Worm (Caenorhabditis elegans) whole organism, L1 larva: ENCODE results near the gene btb-8.

Experiments
- C16A3.4 ChIP-seq: fragments of 150-350 bp; optimal IDR thresholded peaks from 2 replicates; lab custom pipeline; 2014; ENCODE audit warnings: missing biosample characterization, missing genetic modification characterization
- C34B4.2 ChIP-seq: sonication (generic microtip); optimal IDR thresholded peaks from 2 replicates; lab custom pipeline; 2017; ENCODE audit warnings: mild to moderate bottlenecking, missing genetic modification characterization, missing compliant biosample characterization
- aha-1 ChIP-seq: fragments of 150-350 bp; optimal IDR thresholded peaks from 2 replicates; lab custom pipeline; 2014; ENCODE audit warnings: missing biosample characterization, missing genetic modification characterization
- alr-1 ChIP-seq: fragments of 200-800 bp; sonication (Bioruptor generic); optimal IDR thresholded peaks from 2 replicates; lab custom pipeline; 2018; ENCODE audit warnings: borderline replicate concordance, mild to moderate bottlenecking, missing genetic modification characterization, missing compliant biosample characterization
- aly-2 ChIP-seq: fragments of 150-350 bp; optimal IDR thresholded peaks from 2 replicates; lab custom pipeline; 2014; ENCODE audit warnings: missing biosample characterization, missing genetic modification characterization
- ama-1 ChIP-seq: fragments of 150-350 bp; optimal IDR thresholded peaks from 2 replicates; lab custom pipeline; 2014
- blmp-1 ChIP-seq: fragments of 150-350 bp; optimal IDR thresholded peaks from 2 replicates; lab custom pipeline; 2014; ENCODE audit warnings: missing biosample characterization, missing genetic modification characterization
- ceh-88 ChIP-seq: fragments of 200-800 bp; sonication (Bioruptor generic); IDR thresholded peaks from 2 replicates; pipeline ENCODE4 v1.3.6; 2022; ENCODE audit warnings: missing genetic modification characterization, missing compliant biosample characterization
- dsc-1 ChIP-seq: sonication (generic microtip); optimal IDR thresholded peaks from 2 replicates; lab custom pipeline; 2016; ENCODE audit warnings: mild to moderate bottlenecking, missing genetic modification characterization, missing compliant biosample characterization
- egl-27 ChIP-seq, 2 experiments: fragments of 150-350 bp in 1 of 2; sonication (generic microtip); optimal IDR thresholded peaks; 3 replicates each; lab custom pipeline; 2017 to 2018; ENCODE audit warnings: missing biosample characterization in 2 of 2, missing genetic modification characterization in 2 of 2, missing genetic modification reagents in 2 of 2
- elt-2 ChIP-seq: sonication (generic microtip); optimal IDR thresholded peaks from 2 replicates; lab custom pipeline; 2016; ENCODE audit warnings: missing genetic modification characterization, mild to moderate bottlenecking, inconsistent platforms, missing compliant biosample characterization, missing genetic modification reagents
- ets-5 ChIP-seq: fragments of 200-800 bp; sonication (Bioruptor generic); IDR thresholded peaks from 2 replicates; pipeline ENCODE4 v1.3.6; 2022; ENCODE audit warnings: missing genetic modification characterization, missing compliant biosample characterization
- fkh-10 ChIP-seq: sonication (generic microtip); optimal IDR thresholded peaks from 2 replicates; lab custom pipeline; 2017; ENCODE audit warnings: missing biosample characterization, missing genetic modification reagents, missing genetic modification characterization
- fos-1 ChIP-seq: fragments of 150-350 bp; optimal IDR thresholded peaks from 2 replicates; lab custom pipeline; 2014; ENCODE audit warnings: missing biosample characterization, missing genetic modification characterization
- grh-1 ChIP-seq: fragments of 200-800 bp; sonication (Bioruptor generic); IDR thresholded peaks from 2 replicates; pipeline ENCODE4 v1.3.6; 2022; ENCODE audit warnings: missing genetic modification reagents, missing genetic modification characterization, missing compliant biosample characterization
- hlh-4 ChIP-seq: sonication (generic microtip); optimal IDR thresholded peaks from 2 replicates; lab custom pipeline; 2016; ENCODE audit warnings: mild to moderate bottlenecking, missing genetic modification characterization, missing compliant biosample characterization
- irx-1 ChIP-seq: sonication (generic microtip); optimal IDR thresholded peaks from 2 replicates; lab custom pipeline; 2016; ENCODE audit warnings: missing genetic modification characterization, missing compliant biosample characterization
- isw-1 ChIP-seq: fragments of 200-800 bp; sonication (Bioruptor generic); IDR thresholded peaks from 2 replicates; pipeline ENCODE4 v1.3.6; 2022; ENCODE audit warnings: missing genetic modification characterization, missing compliant biosample characterization
- jun-1 ChIP-seq: fragments of 150-350 bp; optimal IDR thresholded peaks from 2 replicates; lab custom pipeline; 2014; ENCODE audit warnings: missing biosample characterization, missing genetic modification reagents, missing genetic modification characterization
- lin-14 ChIP-seq: fragments of 200-800 bp; sonication (Bioruptor generic); optimal IDR thresholded peaks from 2 replicates; lab custom pipeline; 2018; ENCODE audit warnings: mild to moderate bottlenecking, missing genetic modification characterization, moderate library complexity, missing compliant biosample characterization
- lin-35 ChIP-seq, 2 experiments: fragments of 150-350 bp; optimal IDR thresholded peaks; 2 replicates each; lab custom pipeline; 2014; ENCODE audit warnings: missing biosample characterization in 2 of 2, missing genetic modification characterization in 2 of 2, missing genetic modification reagents in 2 of 2
- lin-39 ChIP-seq: fragments of 150-350 bp; optimal IDR thresholded peaks from 2 replicates; lab custom pipeline; 2014; ENCODE audit warnings: missing biosample characterization, missing genetic modification reagents, missing genetic modification characterization
- lsy-2 ChIP-seq, 2 experiments: fragments of 150-350 bp; optimal IDR thresholded peaks; 2 replicates each; lab custom pipeline; 2014; ENCODE audit warnings: missing biosample characterization in 2 of 2, missing genetic modification characterization in 2 of 2
- mab-9 ChIP-seq: fragments of 200-800 bp; sonication (Bioruptor generic); IDR thresholded peaks from 2 replicates; pipeline ENCODE4 v1.3.6; 2022; ENCODE audit warnings: missing genetic modification reagents, missing genetic modification characterization, missing compliant biosample characterization
- mef-2 ChIP-seq: fragments of 150-350 bp; optimal IDR thresholded peaks from 2 replicates; lab custom pipeline; 2014; ENCODE audit warnings: missing biosample characterization, missing genetic modification characterization
- mep-1 ChIP-seq: fragments of 150-350 bp; optimal IDR thresholded peaks from 2 replicates; lab custom pipeline; 2014; ENCODE audit warnings: missing biosample characterization, missing genetic modification characterization
- nhr-11 ChIP-seq: fragments of 150-350 bp; optimal IDR thresholded peaks from 2 replicates; lab custom pipeline; 2014; ENCODE audit warnings: missing biosample characterization, missing genetic modification characterization
- nhr-237 ChIP-seq: fragments of 150-350 bp; optimal IDR thresholded peaks from 2 replicates; lab custom pipeline; 2014; ENCODE audit warnings: missing biosample characterization, missing genetic modification characterization
- nhr-28 ChIP-seq: fragments of 150-350 bp; optimal IDR thresholded peaks from 2 replicates; lab custom pipeline; 2014; ENCODE audit warnings: missing biosample characterization, missing genetic modification characterization
- nhr-76 ChIP-seq: sonication (generic microtip); optimal IDR thresholded peaks from 2 replicates; lab custom pipeline; 2017; ENCODE audit warnings: missing biosample characterization, missing genetic modification characterization
- nhr-77 ChIP-seq: fragments of 150-350 bp; optimal IDR thresholded peaks from 2 replicates; lab custom pipeline; 2014; ENCODE audit warnings: missing biosample characterization, missing genetic modification characterization
- nhr-84 ChIP-seq: sonication (generic microtip); optimal IDR thresholded peaks from 2 replicates; lab custom pipeline; 2017; ENCODE audit warnings: missing biosample characterization, missing genetic modification characterization
- nhr-85 ChIP-seq: sonication (generic microtip); peaks from one replicate; lab custom pipeline; 2016; ENCODE audit warnings: missing genetic modification characterization, inconsistent platforms, missing compliant biosample characterization
- pqm-1 ChIP-seq: sonication (generic microtip); optimal IDR thresholded peaks from 3 replicates; lab custom pipeline; 2017; ENCODE audit warnings: missing biosample characterization, missing genetic modification characterization
- skn-1 ChIP-seq: fragments of 150-350 bp; optimal IDR thresholded peaks from 2 replicates; lab custom pipeline; 2014; ENCODE audit warnings: missing biosample characterization, missing genetic modification characterization
- snpc-4 ChIP-seq: fragments of 150-350 bp; optimal IDR thresholded peaks from 2 replicates; lab custom pipeline; 2014; ENCODE audit warnings: missing biosample characterization, missing genetic modification characterization
- snu-23 ChIP-seq: sonication (generic microtip); optimal IDR thresholded peaks from 2 replicates; lab custom pipeline; 2016; ENCODE audit warnings: missing genetic modification characterization, missing compliant biosample characterization
- sptf-1 ChIP-seq: fragments of 150-350 bp; optimal IDR thresholded peaks from 2 replicates; lab custom pipeline; 2014; ENCODE audit warnings: missing biosample characterization, missing genetic modification characterization
- sup-37 ChIP-seq: fragments of 200-800 bp; sonication (Bioruptor generic); optimal IDR thresholded peaks from 2 replicates; lab custom pipeline; 2018; ENCODE audit warnings: mild to moderate bottlenecking, missing genetic modification characterization, missing compliant biosample characterization
- tbx-2 ChIP-seq: sonication (generic microtip); optimal IDR thresholded peaks from 2 replicates; lab custom pipeline; 2016; ENCODE audit warnings: missing genetic modification characterization, missing compliant biosample characterization
- unc-130 ChIP-seq: fragments of 150-350 bp; optimal IDR thresholded peaks from 2 replicates; lab custom pipeline; 2017; ENCODE audit warnings: missing biosample characterization, missing genetic modification characterization, inconsistent platforms
- unc-30 ChIP-seq: sonication (generic microtip); optimal IDR thresholded peaks from 2 replicates; lab custom pipeline; 2017; ENCODE audit warnings: missing biosample characterization, missing genetic modification characterization
- unc-62 ChIP-seq: fragments of 150-350 bp; optimal IDR thresholded peaks from 2 replicates; lab custom pipeline; 2014; ENCODE audit warnings: missing biosample characterization, missing genetic modification reagents, missing genetic modification characterization
- unc-86 ChIP-seq: sonication (generic microtip); optimal IDR thresholded peaks from 2 replicates; lab custom pipeline; 2016; ENCODE audit warnings: missing genetic modification characterization, missing compliant biosample characterization
- unc-98 ChIP-seq: fragments of 200-800 bp; sonication (Bioruptor generic); IDR thresholded peaks from 2 replicates; pipeline ENCODE4 v1.3.6; 2022; ENCODE audit warnings: missing genetic modification characterization, missing compliant biosample characterization
- vab-15 ChIP-seq: sonication (generic microtip); optimal IDR thresholded peaks from 2 replicates; lab custom pipeline; 2017; ENCODE audit warnings: missing genotype, mild to moderate bottlenecking, missing genetic modification characterization, missing compliant biosample characterization
- zag-1 ChIP-seq: fragments of 150-350 bp; optimal IDR thresholded peaks from 2 replicates; lab custom pipeline; 2014; ENCODE audit warnings: missing biosample characterization, missing genetic modification characterization
- ztf-11 ChIP-seq, 2 experiments: sonication (generic microtip); optimal IDR thresholded peaks; 2 replicates each; lab custom pipeline; 2016 to 2017; ENCODE audit warnings: missing genetic modification characterization in 2 of 2, missing biosample characterization in 1 of 2, missing compliant biosample characterization in 1 of 2

btb-8 gene

DNA sequence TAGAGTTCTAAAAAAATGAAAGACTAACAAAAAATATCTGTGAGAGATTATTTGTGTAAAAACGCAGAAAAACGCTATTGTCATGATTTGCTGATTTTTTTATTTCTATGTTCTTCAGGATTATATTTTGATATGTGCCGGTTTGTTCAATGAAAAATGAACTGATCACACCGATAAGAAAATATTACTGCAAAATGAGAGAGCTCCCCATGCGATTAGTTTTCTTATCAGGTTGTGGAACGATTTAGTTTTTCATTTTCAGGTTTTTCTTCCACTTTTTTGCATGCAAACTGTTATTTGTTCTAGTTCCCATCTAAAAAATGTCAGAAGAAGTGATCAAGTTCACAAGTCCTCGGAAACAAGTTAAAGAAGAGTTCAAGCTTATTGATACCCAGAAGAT lies 5.7 kb downstream of the btb-8 start, which contains the start of gene btb-9:
TSS of gene btb-9 (plus strand) at position 254 of the 400 bp plus-strand sequence.
- TF ChIP-seq pqm-1 (tag; lab: Kevin White, UChicago) (peak; percentile 26), nhr-11 (tag; lab: Kevin White, UChicago) (no peak), alr-1 (tag; lab: Kevin White, UChicago) (no peak), nhr-84 (tag; lab: Kevin White, UChicago) (no peak), dsc-1 (tag; lab: Kevin White, UChicago) (no peak), blmp-1 (tag; lab: Kevin White, UChicago) (no peak), elt-2 (tag; lab: Kevin White, UChicago) (peak; percentile 86), lin-35 (GFP tag; optimal IDR thresholded peaks at IDR 0.05; lab: Kevin White, UChicago) (peak in 1 of 2 experiments; percentile 28)

DNA sequence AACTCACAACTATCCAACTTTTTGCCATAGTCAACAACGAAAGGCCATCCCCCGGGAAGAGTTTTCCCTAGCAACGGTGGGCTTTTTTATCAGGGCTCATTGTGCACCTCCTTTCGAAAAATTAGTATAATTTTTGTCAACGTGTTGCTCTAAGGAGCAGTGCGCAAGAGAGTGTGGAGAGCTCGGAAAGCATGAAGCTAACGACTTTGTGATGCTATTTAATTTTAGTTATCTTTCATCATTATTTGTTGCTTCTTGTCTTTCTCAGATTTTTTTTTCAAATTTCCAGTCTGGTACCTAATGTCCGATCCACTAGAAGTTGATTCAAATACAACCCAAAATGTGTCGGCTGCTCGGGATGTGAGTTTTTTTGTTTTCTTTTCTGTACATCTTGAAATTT lies 7.5 kb downstream of the btb-8 start, which contains the start of gene ceh-81:
TSS of gene ceh-81 (plus strand) at position 301 of the 400 bp plus-strand sequence.
- TF ChIP-seq pqm-1 (tag; lab: Kevin White, UChicago) (no peak), aly-2 (tag; lab: Kevin White, UChicago) (no peak), nhr-76 (tag; lab: Kevin White, UChicago) (no peak), unc-30 (tag; lab: Kevin White, UChicago) (no peak), hlh-4 (no peak), tbx-2 (tag; lab: Kevin White, UChicago) (no peak), vab-15 (tag; lab: Kevin White, UChicago) (no peak), egl-27 (tag; optimal IDR thresholded peaks at IDR 0.05; lab: Kevin White, UChicago) (no peak), jun-1 (tag; lab: Kevin White, UChicago) (no peak), snpc-4 (tag; lab: Kevin White, UChicago) (no peak), zag-1 (no peak), C34B4.2 (tag; lab: Kevin White, UChicago) (no peak), C16A3.4 (tag; lab: Kevin White, UChicago) (no peak), grh-1 (no peak), unc-130 (tag; lab: Kevin White, UChicago) (no peak), mep-1 (tag; lab: Kevin White, UChicago) (no peak)

DNA sequence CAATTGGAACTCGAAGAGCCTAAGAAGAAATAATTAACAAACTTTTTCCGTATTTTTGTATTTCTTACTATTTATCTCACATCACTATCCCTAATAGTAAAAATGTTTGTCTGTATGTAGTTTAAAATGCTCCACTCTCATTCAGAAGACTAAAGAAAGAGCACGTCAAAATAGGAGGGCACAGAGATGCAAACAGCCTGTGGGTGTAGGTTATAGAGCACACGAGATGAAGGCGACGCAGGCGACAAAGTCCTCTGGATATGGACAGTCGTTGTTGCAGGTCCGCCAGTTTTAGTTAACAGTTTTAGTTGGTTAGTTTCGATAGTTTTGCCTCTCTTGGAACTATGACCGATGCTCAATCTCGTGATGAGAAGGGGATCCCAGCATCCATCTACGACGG lies 9.4 kb downstream of the btb-8 start, which contains the start of gene ceh-82:
TSS of gene ceh-82 (plus strand) at position 301 of the 400 bp plus-strand sequence.
- TF ChIP-seq mab-9 (GFP tag; lab: Robert Waterston, UW) (no peak), sup-37 (GFP tag; lab: Kevin White, UChicago) (no peak), ets-5 (GFP tag; lab: Robert Waterston, UW) (no peak), C34B4.2 (tag; lab: Kevin White, UChicago) (no peak), unc-86 (tag; lab: Kevin White, UChicago) (no peak), lin-14 (GFP tag; lab: Kevin White, UChicago) (no peak), pqm-1 (tag; lab: Kevin White, UChicago) (no peak), mep-1 (tag; lab: Kevin White, UChicago) (no peak), nhr-237 (tag; lab: Kevin White, UChicago) (no peak), nhr-85 (tag; lab: Kevin White, UChicago) (no peak), ceh-88 (GFP tag; lab: Robert Waterston, UW) (no peak), lsy-2 (tag; optimal IDR thresholded peaks at IDR 0.05; lab: Kevin White, UChicago) (no peak), snpc-4 (tag; lab: Kevin White, UChicago) (no peak), unc-98 (GFP tag; lab: Robert Waterston, UW) (no peak), unc-130 (tag; lab: Kevin White, UChicago) (no peak), skn-1 (tag; lab: Kevin White, UChicago) (no peak), mef-2 (tag; lab: Kevin White, UChicago) (no peak), sptf-1 (no peak), nhr-28 (tag; lab: Kevin White, UChicago) (no peak), jun-1 (tag; lab: Kevin White, UChicago) (no peak)

DNA sequence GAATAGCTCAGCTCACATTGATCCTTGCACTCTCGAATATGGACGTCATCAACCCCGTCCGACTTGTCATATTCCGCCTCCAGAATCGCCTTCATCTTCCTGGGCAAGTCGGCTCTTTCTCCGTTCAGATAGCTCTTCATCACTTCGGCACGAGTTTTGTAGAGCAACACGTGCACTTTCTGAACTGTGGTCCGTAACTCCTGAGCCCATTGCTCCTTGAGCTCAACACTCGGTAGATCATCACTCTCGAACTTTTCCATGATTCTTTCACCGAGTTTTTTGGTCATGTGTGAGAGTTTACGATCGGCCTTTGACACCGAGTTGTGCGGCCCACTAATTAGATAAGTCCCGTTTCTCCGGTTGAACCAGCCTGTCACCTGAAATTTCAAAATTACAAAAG lies 12.6 kb downstream of the btb-8 start:
- no peak for TF ChIP-seq aha-1 (tag; lab: Kevin White, UChicago)
- no peak for TF ChIP-seq isw-1
- TF ChIP-seq fkh-10 (GFP tag; lab: Kevin White, UChicago): no peak
- TF ChIP-seq ztf-11 (tag; optimal IDR thresholded peaks at IDR 0.05; lab: Kevin White, UChicago): no peak
- no peak for TF ChIP-seq tbx-2 (tag; lab: Kevin White, UChicago)
- no peak for TF ChIP-seq unc-62
- no peak for TF ChIP-seq ama-1 (lab: Kevin White, UChicago)
- TF ChIP-seq snu-23 (GFP tag; lab: Kevin White, UChicago): no peak
- TF ChIP-seq irx-1: no peak
- no peak for TF ChIP-seq fos-1 (tag; lab: Kevin White, UChicago)
- TF ChIP-seq nhr-77 (tag; lab: Kevin White, UChicago): no peak
- no peak for TF ChIP-seq lin-14 (GFP tag; lab: Kevin White, UChicago)
- TF ChIP-seq lin-39 (tag; lab: Kevin White, UChicago): no peak
- no peak for TF ChIP-seq mep-1 (tag; lab: Kevin White, UChicago)
- TF ChIP-seq blmp-1 (tag; lab: Kevin White, UChicago): no peak
- TF ChIP-seq nhr-76 (tag; lab: Kevin White, UChicago): no peak
- no peak for TF ChIP-seq unc-98 (GFP tag; lab: Robert Waterston, UW)
